Fruit fly (Drosophila melanogaster) whole organism, embryonic: ENCODE data around the gene Cyp4d14.

Source experiments
- ATbp ChIP-seq: fragments of 200-800 bp; sonication (Bioruptor generic); optimal IDR thresholded peaks from 2 replicates; lab custom pipeline; 2017; ENCODE audit warnings: missing biosample characterization, mild to moderate bottlenecking, missing genetic modification characterization, missing genetic modification reagents
- BtbVII ChIP-seq: fragments of 200-800 bp; sonication (Bioruptor generic); optimal IDR thresholded peaks from 3 replicates; lab custom pipeline; 2017; ENCODE audit warnings: missing biosample characterization, mild to moderate bottlenecking, missing genetic modification characterization
- Bteb2 ChIP-seq: fragments of 200-800 bp; sonication (Bioruptor generic); optimal IDR thresholded peaks from 2 replicates; lab custom pipeline; 2016; ENCODE audit warnings: missing biosample characterization, missing genetic modification characterization
- CG10565 ChIP-seq: fragments of 200-800 bp; sonication (Bioruptor generic); optimal IDR thresholded peaks from 3 replicates; lab custom pipeline; 2016; ENCODE audit warnings: missing biosample characterization, mild to moderate bottlenecking, missing genetic modification characterization
- CG11398 ChIP-seq: fragments of 200-800 bp; sonication (Bioruptor generic); optimal IDR thresholded peaks from 2 replicates; lab custom pipeline; 2016; ENCODE audit warnings: missing biosample characterization, missing genetic modification characterization
- CG11456 ChIP-seq: fragments of 200-800 bp; sonication (Bioruptor generic); IDR thresholded peaks from 3 replicates; pipeline ENCODE4 v1.3.6; 2022; ENCODE audit warnings: missing biosample characterization, missing genetic modification characterization
- CG11560 ChIP-seq: fragments of 200-800 bp; sonication (Bioruptor generic); IDR thresholded peaks from 3 replicates; pipeline ENCODE4 v1.3.6; 2022; ENCODE audit warnings: missing biosample characterization, missing genetic modification characterization
- CG12769 ChIP-seq: fragments of 200-800 bp; sonication (Bioruptor generic); optimal IDR thresholded peaks from 2 replicates; lab custom pipeline; 2019; ENCODE audit warnings: missing biosample characterization, mild to moderate bottlenecking, missing genetic modification characterization, moderate library complexity
- CG14860 ChIP-seq: fragments of 200-800 bp; sonication (Bioruptor generic); IDR thresholded peaks from 3 replicates; pipeline ENCODE4 v1.3.6; 2022; ENCODE audit warnings: missing biosample characterization, missing genetic modification characterization; ENCODE audit not compliant: partially characterized antibody
- CG15601 ChIP-seq: fragments of 200-800 bp; sonication (Bioruptor generic); optimal IDR thresholded peaks from 3 replicates; lab custom pipeline; 2019; ENCODE audit warnings: missing biosample characterization, mild to moderate bottlenecking, missing genetic modification characterization, moderate library complexity
- CG16863 ChIP-seq: fragments of 200-800 bp; sonication (Bioruptor generic); optimal IDR thresholded peaks from 3 replicates; lab custom pipeline; 2016; ENCODE audit warnings: missing biosample characterization, missing genetic modification characterization
- CG17912 ChIP-seq: fragments of 200-800 bp; sonication (Bioruptor generic); optimal IDR thresholded peaks from 2 replicates; lab custom pipeline; 2018; ENCODE audit warnings: missing biosample characterization, mild to moderate bottlenecking, missing genetic modification characterization
- CG1832 ChIP-seq: fragments of 200-800 bp; sonication (Bioruptor generic); optimal IDR thresholded peaks from 2 replicates; lab custom pipeline; 2017; ENCODE audit warnings: missing biosample characterization, mild to moderate bottlenecking, missing genetic modification characterization, inconsistent platforms
- CG18599 ChIP-seq: fragments of 200-800 bp; sonication (Bioruptor generic); optimal IDR thresholded peaks from 3 replicates; lab custom pipeline; 2017; ENCODE audit warnings: missing biosample characterization, missing genetic modification characterization, mild to moderate bottlenecking, moderate library complexity, missing genetic modification reagents
- CG2678 ChIP-seq: fragments of 200-800 bp; sonication (Bioruptor generic); optimal IDR thresholded peaks from 3 replicates; lab custom pipeline; 2019; ENCODE audit warnings: missing biosample characterization, mild to moderate bottlenecking, missing genetic modification characterization, moderate library complexity
- CG30020 ChIP-seq: fragments of 200-800 bp; optimal IDR thresholded peaks from 2 replicates; lab custom pipeline; 2019; ENCODE audit warnings: missing biosample characterization, mild to moderate bottlenecking, missing genetic modification characterization, moderate library complexity
- CG33557 ChIP-seq: fragments of 200-800 bp; sonication (Bioruptor generic); optimal IDR thresholded peaks from 2 replicates; lab custom pipeline; 2019; ENCODE audit warnings: missing biosample characterization, mild to moderate bottlenecking, missing genetic modification characterization, moderate library complexity
- CG4707 ChIP-seq: fragments of 200-800 bp; sonication (Bioruptor generic); optimal IDR thresholded peaks from 2 replicates; lab custom pipeline; 2018; ENCODE audit warnings: missing biosample characterization, mild to moderate bottlenecking, missing genetic modification characterization, moderate library complexity
- CG4820 ChIP-seq: fragments of 200-800 bp; sonication (Bioruptor generic); optimal IDR thresholded peaks from 3 replicates; lab custom pipeline; 2016; ENCODE audit warnings: missing biosample characterization, missing genetic modification characterization
- CG6813 ChIP-seq: fragments of 200-800 bp; sonication (Bioruptor generic); optimal IDR thresholded peaks from 2 replicates; lab custom pipeline; 2017; ENCODE audit warnings: missing biosample characterization, missing genetic modification characterization, mild to moderate bottlenecking, moderate library complexity, missing genetic modification reagents
- CG8359 ChIP-seq: fragments of 200-800 bp; sonication (Bioruptor generic); optimal IDR thresholded peaks from 2 replicates; lab custom pipeline; 2017; ENCODE audit warnings: missing biosample characterization, mild to moderate bottlenecking, missing genetic modification characterization, borderline replicate concordance
- CG8388 ChIP-seq: fragments of 200-800 bp; sonication (Bioruptor generic); optimal IDR thresholded peaks from 2 replicates; lab custom pipeline; 2019; ENCODE audit warnings: missing biosample characterization, mild to moderate bottlenecking, missing genetic modification characterization, moderate library complexity
- CG9437 ChIP-seq: fragments of 200-800 bp; sonication (Bioruptor generic); optimal IDR thresholded peaks from 2 replicates; lab custom pipeline; 2018; ENCODE audit warnings: missing biosample characterization, mild to moderate bottlenecking, missing genetic modification characterization
- CrebB ChIP-seq: fragments of 200-800 bp; sonication (Bioruptor generic); optimal IDR thresholded peaks from 3 replicates; lab custom pipeline; 2018; ENCODE audit warnings: missing biosample characterization, mild to moderate bottlenecking, missing genetic modification characterization
- D19B ChIP-seq: fragments of 200-800 bp; sonication (Bioruptor generic); optimal IDR thresholded peaks from 2 replicates; lab custom pipeline; 2017; ENCODE audit warnings: missing biosample characterization, mild to moderate bottlenecking, missing genetic modification characterization
- Doc2 ChIP-seq: fragments of 200-800 bp; sonication (Bioruptor generic); IDR thresholded peaks from 2 replicates; pipeline ENCODE4 v1.3.6; 2022; ENCODE audit warnings: missing biosample characterization, missing genetic modification characterization
- Dref ChIP-seq: fragments of 200-800 bp; sonication (Bioruptor generic); IDR thresholded peaks from 2 replicates; pipeline ENCODE4 v1.3.6; 2022; ENCODE audit warnings: missing biosample characterization, missing genetic modification characterization
- Fer3 ChIP-seq: fragments of 200-800 bp; sonication (Bioruptor generic); optimal IDR thresholded peaks from 2 replicates; lab custom pipeline; 2018; ENCODE audit warnings: missing biosample characterization, mild to moderate bottlenecking, missing genetic modification characterization, moderate library complexity
- H2.0 ChIP-seq: fragments of 200-800 bp; sonication (Bioruptor generic); IDR thresholded peaks from 2 replicates; pipeline ENCODE4 v1.3.6; 2022; ENCODE audit warnings: missing biosample characterization, missing genetic modification characterization
- HLH4C ChIP-seq: fragments of 200-800 bp; sonication (Bioruptor generic); IDR thresholded peaks from 3 replicates; pipeline ENCODE4 v1.3.6; 2022; ENCODE audit warnings: missing biosample characterization, missing genetic modification characterization; ENCODE audit not compliant: partially characterized antibody
- HmgZ ChIP-seq: fragments of 200-800 bp; sonication (Bioruptor generic); optimal IDR thresholded peaks from 2 replicates; lab custom pipeline; 2018; ENCODE audit warnings: missing biosample characterization, mild to moderate bottlenecking, missing genetic modification characterization
- Hr78 ChIP-seq, 2 experiments: fragments of 200-800 bp in 1 of 2; fragments of >200 bp in 1 of 2; sonication (Bioruptor generic) in 1 of 2; optimal IDR thresholded peaks; 2 replicates each; lab custom pipeline; 2017 to 2019; ENCODE audit warnings: missing biosample characterization in 2 of 2, missing genetic modification characterization in 2 of 2, mild to moderate bottlenecking in 1 of 2, moderate library complexity in 1 of 2
- NFAT ChIP-seq: fragments of 200-800 bp; sonication (Bioruptor generic); IDR thresholded peaks from 2 replicates; pipeline ENCODE4 v1.3.6; 2022; ENCODE audit warnings: missing biosample characterization, missing genetic modification characterization
- Optix ChIP-seq: fragments of 200-800 bp; sonication (Bioruptor generic); IDR thresholded peaks from 3 replicates; pipeline ENCODE4 v1.3.6; 2022; ENCODE audit warnings: missing biosample characterization, missing genetic modification characterization
- Ssrp ChIP-seq: fragments of 200-800 bp; sonication (Bioruptor generic); optimal IDR thresholded peaks from 2 replicates; lab custom pipeline; 2018; ENCODE audit warnings: missing biosample characterization, mild to moderate bottlenecking, missing genetic modification characterization, moderate library complexity
- ac ChIP-seq: fragments of 200-800 bp; sonication (Bioruptor generic); optimal IDR thresholded peaks from 3 replicates; lab custom pipeline; 2017; ENCODE audit warnings: missing biosample characterization, mild to moderate bottlenecking, missing genetic modification characterization
- caup ChIP-seq: fragments of 200-800 bp; sonication (Bioruptor generic); optimal IDR thresholded peaks from 3 replicates; lab custom pipeline; 2017; ENCODE audit warnings: missing biosample characterization, mild to moderate bottlenecking, missing genetic modification characterization, moderate library complexity; ENCODE audit not compliant: severe bottlenecking
- ems ChIP-seq: fragments of 200-800 bp; sonication (Bioruptor generic); optimal IDR thresholded peaks from 3 replicates; lab custom pipeline; 2016; ENCODE audit warnings: missing biosample characterization, missing genetic modification characterization
- ewg ChIP-seq: fragments of 200-800 bp; sonication (Bioruptor generic); optimal IDR thresholded peaks from 3 replicates; lab custom pipeline; 2017; ENCODE audit warnings: mild to moderate bottlenecking, missing biosample characterization, missing genetic modification reagents, missing genetic modification characterization
- insv ChIP-seq, 2 experiments: fragments of 200-800 bp; sonication (Bioruptor generic); optimal IDR thresholded peaks; 3 replicates each; lab custom pipeline; 2016 to 2018; ENCODE audit warnings: missing biosample characterization in 2 of 2, missing genetic modification characterization in 2 of 2
- inv ChIP-seq: fragments of 200-800 bp; sonication (Bioruptor generic); IDR thresholded peaks from 2 replicates; pipeline ENCODE4 v1.3.6; 2022; ENCODE audit warnings: missing biosample characterization, missing genetic modification characterization; ENCODE audit not compliant: partially characterized antibody
- nerfin-1 ChIP-seq: fragments of 200-800 bp; sonication (Bioruptor generic); optimal IDR thresholded peaks from 3 replicates; lab custom pipeline; 2019; ENCODE audit warnings: missing biosample characterization, mild to moderate bottlenecking, missing genetic modification characterization, moderate library complexity
- onecut ChIP-seq: fragments of 200-800 bp; sonication (Bioruptor generic); IDR thresholded peaks from 2 replicates; pipeline ENCODE4 v1.3.6; 2022; ENCODE audit warnings: missing biosample characterization, missing genetic modification characterization
- pan ChIP-seq, 4 experiments: fragments of >200 bp in 3 of 4; fragments of 200-800 bp in 1 of 4; sonication (Bioruptor generic) in 1 of 4; optimal IDR thresholded peaks in 3 of 4; IDR thresholded peaks in 1 of 4; 2 replicates each; pipeline versions ENCODE4 v1.3.6 to Lab custom; 2017 to 2022; ENCODE audit warnings: missing biosample characterization in 2 of 4, missing genetic modification characterization in 2 of 4, mixed read lengths in 1 of 4
- pho ChIP-seq: fragments of 200-800 bp; sonication (Bioruptor generic); optimal IDR thresholded peaks from 2 replicates; lab custom pipeline; 2016; ENCODE audit warnings: missing biosample characterization, missing genetic modification characterization
- pzg ChIP-seq: fragments of 200-800 bp; sonication (Bioruptor generic); optimal IDR thresholded peaks from 3 replicates; lab custom pipeline; 2018; ENCODE audit warnings: missing biosample characterization, mild to moderate bottlenecking, missing genetic modification characterization, moderate library complexity
- run ChIP-seq: fragments of 200-800 bp; sonication (Bioruptor generic); optimal IDR thresholded peaks from 3 replicates; lab custom pipeline; 2018; ENCODE audit warnings: missing biosample characterization, mild to moderate bottlenecking, missing genetic modification characterization
- sim ChIP-seq: fragments of 200-800 bp; sonication (Bioruptor generic); IDR thresholded peaks from 2 replicates; pipeline ENCODE4 v1.3.6; 2022; ENCODE audit warnings: missing biosample characterization, missing genetic modification characterization
- sug ChIP-seq: fragments of 200-800 bp; optimal IDR thresholded peaks from 2 replicates; lab custom pipeline; 2019; ENCODE audit warnings: missing biosample characterization, mild to moderate bottlenecking, missing genetic modification characterization, moderate library complexity

Gene Cyp4d14

DNA sequence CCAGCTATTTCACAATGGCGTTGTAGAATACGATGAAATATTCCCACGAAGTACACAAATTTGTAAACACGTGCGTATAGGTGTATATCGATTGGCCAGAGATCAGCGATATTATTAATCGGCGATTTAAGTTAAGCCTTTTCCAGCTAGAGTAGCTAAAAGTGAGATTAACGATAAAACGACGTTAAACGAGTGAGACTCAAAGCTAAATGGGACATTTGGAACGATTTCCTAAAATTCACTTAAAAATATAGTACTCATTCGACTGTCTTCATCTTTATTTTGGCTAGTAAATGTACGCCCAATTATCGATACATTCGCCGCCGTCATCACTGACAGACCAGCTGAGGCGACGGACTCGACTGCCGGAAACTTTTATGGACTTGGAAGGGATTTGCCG, 9.4 kb upstream of the Cyp4d14 start, which contains the start of the genes Nmd3 and CG17776 (continued):
- TF ChIP-seq ac (GFP tag; lab: Kevin White, UChicago) (no peak), CrebB (tag; lab: Kevin White, UChicago) (no peak), CG14860 (GFP tag; lab: Robert Waterston, UW) (peak; percentile 78), inv (peak; percentile 51), ems (no peak), onecut (GFP tag; lab: Robert Waterston, UW) (0 out of 2 replicates have a peak, but pooled peaks have one; percentile 6), Ssrp (no peak), CG1832 (GFP tag; lab: Kevin White, UChicago) (no peak), CG8359 (no peak), CG16863 (GFP tag; lab: Kevin White, UChicago) (no peak), CG9437 (GFP tag; lab: Kevin White, UChicago) (no peak), run (no peak), insv (GFP tag; optimal IDR thresholded peaks at IDR 0.05; lab: Kevin White, UChicago) (no peak), HLH4C (GFP tag; lab: Robert Waterston, UW) (peak; percentile 88), Fer3 (tag; lab: Kevin White, UChicago) (no peak), sug (tag; lab: Kevin White, UChicago) (peak; percentile 45), CG4707 (GFP tag; lab: Kevin White, UChicago) (no peak), CG11456 (no peak), CG17912 (no peak), CG10565 (no peak), D19B (no peak), pan (optimal IDR thresholded peaks at IDR 0.05; lab: Kevin White, UChicago) (no peak), pan (GFP tag; optimal IDR thresholded peaks at IDR 0.05 in 1 of 2, IDR thresholded peaks at IDR 0.05 in 1 of 2) (no peak), CG2678 (no peak), pho (GFP tag; lab: Kevin White, UChicago) (no peak), ewg (GFP tag; lab: Kevin White, UChicago) (no peak), CG11398 (GFP tag; lab: Kevin White, UChicago) (no peak), CG6813 (no peak), nerfin-1 (tag; lab: Kevin White, UChicago) (no peak), CG18599 (GFP tag; lab: Kevin White, UChicago) (no peak), Doc2 (GFP tag; lab: Robert Waterston, UW) (no peak), CG4820 (GFP tag; lab: Kevin White, UChicago) (no peak), pzg (GFP tag; lab: Kevin White, UChicago) (peak; percentile 60), caup (GFP tag; lab: Kevin White, UChicago) (no peak), Dref (GFP tag; lab: Robert Waterston, UW) (peak; percentile 73), NFAT (no peak), CG33557 (GFP tag; lab: Kevin White, UChicago) (no peak), CG12769 (tag; lab: Kevin White, UChicago) (no peak), Optix (GFP tag; lab: Robert Waterston, UW) (no peak), BtbVII (GFP tag; lab: Kevin White, UChicago) (no peak), ATbp (GFP tag; lab: Kevin White, UChicago) (no peak), Bteb2 (no peak), CG30020 (tag; lab: Kevin White, UChicago) (peak; percentile 8), sim (no peak), H2.0 (GFP tag; lab: Robert Waterston, UW) (no peak), CG11560 (tag; lab: Robert Waterston, UW) (no peak), HmgZ (tag; lab: Kevin White, UChicago) (peak; percentile 60), CG15601 (tag; lab: Kevin White, UChicago) (no peak), CG8388 (GFP tag; lab: Kevin White, UChicago) (no peak), Hr78 (GFP tag; optimal IDR thresholded peaks at IDR 0.05; lab: Kevin White, UChicago) (no peak)
